Worm (Caenorhabditis elegans) whole organism, L4 larva: ENCODE measurements around the gene marc-2.

Experiments
- F37D6.2 ChIP-seq: sonication (generic microtip); optimal IDR thresholded peaks from 2 replicates; lab custom pipeline; 2016; ENCODE audit warnings: mild to moderate bottlenecking, missing genetic modification characterization, missing compliant biosample characterization
- T20F7.1 ChIP-seq: fragments of 200-800 bp; sonication (Bioruptor generic); optimal IDR thresholded peaks from 2 replicates; lab custom pipeline; 2018; ENCODE audit warnings: mild to moderate bottlenecking, missing genetic modification characterization, missing compliant biosample characterization
- Y5F2A.4 ChIP-seq: fragments of 200-800 bp; sonication (Bioruptor generic); optimal IDR thresholded peaks from 2 replicates; lab custom pipeline; 2018; ENCODE audit warnings: mild to moderate bottlenecking, missing genetic modification characterization, missing compliant biosample characterization
- aha-1 ChIP-seq: fragments of 150-350 bp; peaks from one replicate; lab custom pipeline; 2014; ENCODE audit warnings: missing biosample characterization, missing genetic modification characterization
- ama-1 ChIP-seq: fragments of 150-350 bp; optimal IDR thresholded peaks from 2 replicates; lab custom pipeline; 2014; ENCODE audit warnings: inconsistent platforms, mixed read lengths
- arid-1 ChIP-seq: fragments of 200-800 bp; sonication (Bioruptor generic); conservative IDR thresholded peaks from 2 replicates; pipeline ENCODE4 v1.3.6; 2022; ENCODE audit warnings: missing genetic modification reagents, missing genetic modification characterization, missing compliant biosample characterization
- ceh-20 ChIP-seq: fragments of 200-800 bp; sonication (Bioruptor generic); IDR thresholded peaks from 2 replicates; pipeline ENCODE4 v1.3.6; 2022; ENCODE audit warnings: missing genetic modification reagents, missing genetic modification characterization, missing compliant biosample characterization
- ces-1 ChIP-seq: fragments of 150-350 bp; sonication (generic microtip); optimal IDR thresholded peaks from 4 replicates; lab custom pipeline; 2014; ENCODE audit warnings: missing biosample characterization, missing genetic modification reagents, missing genetic modification characterization
- daf-19 ChIP-seq: fragments of 200-800 bp; sonication (Bioruptor generic); conservative IDR thresholded peaks from 2 replicates; pipeline ENCODE4 v1.3.6; 2022; ENCODE audit warnings: missing genetic modification characterization, missing compliant biosample characterization
- daf-8 ChIP-seq: fragments of 200-800 bp; sonication (Bioruptor generic); IDR thresholded peaks from 2 replicates; pipeline ENCODE4 v1.3.6; 2022; ENCODE audit warnings: missing genetic modification characterization, missing compliant biosample characterization
- dmd-6 ChIP-seq: fragments of 200-800 bp; sonication (Bioruptor generic); IDR thresholded peaks from 2 replicates; pipeline ENCODE4 v1.3.6; 2022; ENCODE audit warnings: missing genetic modification reagents, missing genetic modification characterization, missing compliant biosample characterization
- fkh-10 ChIP-seq: fragments of 150-350 bp; optimal IDR thresholded peaks from 2 replicates; lab custom pipeline; 2014; ENCODE audit warnings: missing biosample characterization, missing genetic modification reagents, missing genetic modification characterization
- fos-1 ChIP-seq: fragments of 150-350 bp; optimal IDR thresholded peaks from 2 replicates; lab custom pipeline; 2014; ENCODE audit warnings: missing biosample characterization, missing genetic modification characterization
- gei-8 ChIP-seq: fragments of 200-800 bp; sonication (Bioruptor generic); optimal IDR thresholded peaks from 2 replicates; lab custom pipeline; 2018; ENCODE audit warnings: mild to moderate bottlenecking, missing genetic modification characterization, missing compliant biosample characterization
- hlh-11 ChIP-seq: fragments of 200-800 bp; sonication (Bioruptor generic); optimal IDR thresholded peaks from 2 replicates; lab custom pipeline; 2018; ENCODE audit warnings: mild to moderate bottlenecking, missing genetic modification characterization, missing compliant biosample characterization
- hlh-30 ChIP-seq: sonication (generic microtip); optimal IDR thresholded peaks from 2 replicates; lab custom pipeline; 2017; ENCODE audit warnings: antibody characterized with exemption, mild to moderate bottlenecking, missing genetic modification characterization, missing compliant biosample characterization; ENCODE audit not compliant: insufficient read depth
- hmg-1.1 ChIP-seq: fragments of 200-800 bp; sonication (Bioruptor generic); IDR thresholded peaks from 2 replicates; pipeline ENCODE4 v1.3.6; 2022; ENCODE audit warnings: missing genetic modification reagents, missing genetic modification characterization, missing compliant biosample characterization
- lin-15B ChIP-seq: fragments of 150-350 bp; sonication (generic microtip); optimal IDR thresholded peaks from 3 replicates; lab custom pipeline; 2014; ENCODE audit warnings: missing biosample characterization, missing genetic modification characterization
- lin-38 ChIP-seq: fragments of 200-800 bp; sonication (Bioruptor generic); IDR thresholded peaks from 2 replicates; pipeline ENCODE4 v1.3.6; 2022; ENCODE audit warnings: missing genetic modification reagents, missing genetic modification characterization, missing compliant biosample characterization
- lin-39 ChIP-seq: fragments of 150-350 bp; optimal IDR thresholded peaks from 2 replicates; lab custom pipeline; 2014; ENCODE audit warnings: missing biosample characterization, missing genetic modification reagents, missing genetic modification characterization
- lir-3 ChIP-seq: sonication (generic microtip); optimal IDR thresholded peaks from 2 replicates; lab custom pipeline; 2016; ENCODE audit warnings: mild to moderate bottlenecking, missing genetic modification characterization, missing compliant biosample characterization
- madf-9 ChIP-seq: fragments of 200-800 bp; sonication (Bioruptor generic); conservative IDR thresholded peaks from 2 replicates; pipeline ENCODE4 v1.3.6; 2022; ENCODE audit warnings: missing genetic modification reagents, missing genetic modification characterization, missing compliant biosample characterization
- mxl-2 ChIP-seq: fragments of 200-800 bp; sonication (Bioruptor generic); conservative IDR thresholded peaks from 2 replicates; pipeline ENCODE4 v1.3.6; 2022; ENCODE audit warnings: missing genetic modification reagents, missing genetic modification characterization, missing compliant biosample characterization
- nhr-102 ChIP-seq: sonication (generic microtip); optimal IDR thresholded peaks from 2 replicates; lab custom pipeline; 2016; ENCODE audit warnings: mild to moderate bottlenecking, missing genetic modification characterization, moderate library complexity, missing compliant biosample characterization
- nhr-237 ChIP-seq: sonication (generic microtip); optimal IDR thresholded peaks from 2 replicates; lab custom pipeline; 2017; ENCODE audit warnings: missing biosample characterization, missing genetic modification characterization
- nhr-28 ChIP-seq: fragments of 150-350 bp; optimal IDR thresholded peaks from 2 replicates; lab custom pipeline; 2014; ENCODE audit warnings: missing biosample characterization, missing genetic modification characterization
- php-3 ChIP-seq: fragments of 200-800 bp; sonication (Bioruptor generic); IDR thresholded peaks from 2 replicates; pipeline ENCODE4 v1.3.6; 2022; ENCODE audit warnings: missing genetic modification reagents, missing genetic modification characterization, missing compliant biosample characterization
- pqm-1 ChIP-seq: sonication (generic microtip); optimal IDR thresholded peaks from 2 replicates; lab custom pipeline; 2017; ENCODE audit warnings: missing biosample characterization, missing genetic modification characterization
- saeg-2 ChIP-seq: fragments of 200-800 bp; sonication (Bioruptor generic); IDR thresholded peaks from 2 replicates; pipeline ENCODE4 v1.3.6; 2022; ENCODE audit warnings: missing genetic modification reagents, missing genetic modification characterization, missing compliant biosample characterization
- set-16 ChIP-seq: fragments of 200-800 bp; sonication (Bioruptor generic); IDR thresholded peaks from 2 replicates; pipeline ENCODE4 v1.3.6; 2022; ENCODE audit warnings: missing genetic modification reagents, missing genetic modification characterization, missing compliant biosample characterization
- spr-3 ChIP-seq: fragments of 200-800 bp; sonication (Bioruptor generic); optimal IDR thresholded peaks from 2 replicates; lab custom pipeline; 2018; ENCODE audit warnings: mild to moderate bottlenecking, missing genetic modification characterization, missing compliant biosample characterization
- tag-97 ChIP-seq: fragments of 200-800 bp; sonication (Bioruptor generic); IDR thresholded peaks from 2 replicates; pipeline ENCODE4 v1.3.6; 2022; ENCODE audit warnings: missing genetic modification characterization, missing compliant biosample characterization
- unc-39 ChIP-seq: sonication (generic microtip); optimal IDR thresholded peaks from 2 replicates; lab custom pipeline; 2017; ENCODE audit warnings: missing biosample characterization, missing genetic modification characterization
- ztf-7 ChIP-seq: fragments of 150-350 bp; optimal IDR thresholded peaks from 2 replicates; lab custom pipeline; 2014; ENCODE audit warnings: missing biosample characterization, missing genetic modification characterization

marc-2 gene

DNA sequence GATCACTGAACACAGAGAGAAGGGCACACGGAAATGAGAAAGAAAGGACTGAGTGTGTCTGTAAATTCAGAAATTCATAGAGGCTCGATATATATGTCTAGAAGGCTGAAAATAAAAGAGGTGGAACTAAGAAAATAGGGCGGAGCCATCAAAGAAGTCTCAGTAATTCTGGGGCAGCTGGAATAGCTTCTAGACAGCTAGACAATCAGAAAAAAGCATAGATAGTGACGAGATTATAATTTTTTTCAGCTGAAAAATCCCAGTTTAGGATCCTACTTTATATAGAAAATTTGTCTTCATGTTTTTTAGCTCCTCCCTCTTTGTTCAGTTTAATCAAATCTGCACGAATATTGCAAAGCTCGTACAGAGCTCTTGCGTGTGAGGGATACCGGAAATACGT is 4.2 kb upstream of the marc-2 start, which contains the start of gene D2089.3:
Gene D2089.3, minus strand, starts transcription at position 101 of the 400 bp plus-strand sequence.
- TF ChIP-seq spr-3 (no peak), aha-1 (tag; lab: Kevin White, UChicago) (peak; percentile 66)

DNA sequence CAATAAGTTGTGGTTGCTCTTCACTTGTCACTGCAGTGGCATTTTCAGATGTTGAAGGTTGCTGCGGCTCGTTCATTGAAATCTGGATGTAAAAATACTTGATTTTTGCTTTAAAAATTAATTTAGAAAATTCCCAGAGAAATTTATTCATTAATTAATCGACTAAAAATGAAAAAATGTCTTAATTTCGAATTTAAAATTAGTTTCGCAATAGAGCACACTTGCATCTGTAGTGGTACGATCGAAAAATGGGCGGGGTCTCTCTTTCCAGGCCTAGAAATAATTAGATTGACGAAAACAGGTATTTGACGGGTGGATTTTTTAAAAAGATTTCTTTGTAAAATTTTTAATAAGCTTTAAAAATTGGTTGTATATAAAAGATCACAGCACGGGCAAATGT is 1.9 kb upstream of the marc-2 start, which contains the start of gene D2089.8:
Gene D2089.8, minus strand, starts transcription at position 84 of the 400 bp plus-strand sequence.
- TF ChIP-seq lin-38 (GFP tag; lab: Robert Waterston, UW) (peak; percentile 88), hmg-1.1 (no peak)
- TF ChIP-seq, all 104 proteins: peak for 1

DNA sequence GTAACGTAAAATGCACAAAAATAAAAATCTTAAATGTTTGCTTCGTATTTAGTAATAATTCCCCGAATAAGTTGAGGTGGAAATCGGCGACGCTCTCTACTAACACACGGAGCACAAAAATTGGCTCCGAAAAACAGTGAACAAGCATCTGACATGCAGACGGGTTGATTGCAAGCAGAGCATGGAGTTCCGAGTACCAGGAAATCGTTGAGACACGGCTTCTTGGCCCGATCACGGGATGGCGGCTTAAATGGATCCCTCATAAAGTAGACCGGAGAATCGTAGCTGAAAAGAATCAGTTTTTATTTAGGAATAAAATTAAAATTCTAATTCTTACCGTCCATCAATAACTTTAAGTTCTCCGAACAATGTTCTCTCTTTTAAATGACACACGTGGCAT is 1.5 kb upstream of the marc-2 start:
- no peak for TF ChIP-seq saeg-2 (GFP tag; lab: Robert Waterston, UW)
- TF ChIP-seq dmd-6 (GFP tag; lab: Robert Waterston, UW), result no peak
- TF ChIP-seq unc-39, result no peak
- no peak for TF ChIP-seq daf-8
- no peak for TF ChIP-seq tag-97 (GFP tag; lab: Robert Waterston, UW)
- peak; percentile 86 for TF ChIP-seq aha-1 (tag; lab: Kevin White, UChicago)
- TF ChIP-seq ceh-20 (GFP tag; lab: Robert Waterston, UW), result no peak
- TF ChIP-seq, all 104 proteins: peak for 1

DNA sequence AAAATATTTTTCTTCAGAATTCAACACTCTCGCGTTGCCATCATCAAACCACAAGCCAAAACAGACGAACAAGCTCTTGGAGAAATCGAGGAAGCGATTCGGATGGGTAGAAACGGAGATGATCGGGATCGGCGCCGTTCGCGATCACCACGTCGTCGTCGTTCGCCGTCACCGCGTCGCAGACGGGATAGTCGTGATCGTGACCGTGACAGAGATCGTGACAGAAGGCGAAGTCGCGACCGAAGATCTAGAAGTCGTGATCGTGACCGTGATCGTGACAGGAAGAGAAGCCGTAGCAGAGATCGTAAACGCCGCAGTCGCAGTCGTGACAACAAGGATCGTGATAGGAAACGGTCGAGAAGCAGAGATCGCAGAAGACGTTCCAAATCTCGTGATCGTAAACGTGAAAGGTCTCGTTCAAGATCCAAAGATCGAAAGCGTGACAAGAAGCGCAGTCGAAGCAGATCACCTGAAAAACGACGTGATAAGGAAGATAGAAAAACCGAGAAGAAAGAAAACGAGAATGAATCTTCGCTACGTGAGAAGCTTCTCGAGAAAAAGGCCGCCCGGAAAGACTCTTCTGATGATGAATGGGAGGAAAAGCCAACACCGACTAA is 764 bp upstream of the marc-2 start:
- TF ChIP-seq pqm-1 (tag; lab: Kevin White, UChicago) (no peak), fos-1 (tag; lab: Kevin White, UChicago) (no peak), php-3 (no peak), mxl-2 (no peak), arid-1 (GFP tag; lab: Robert Waterston, UW) (no peak), hlh-11 (tag; lab: Kevin White, UChicago) (peak; percentile 53), nhr-237 (tag; lab: Kevin White, UChicago) (no peak), hlh-30 (tag; lab: Kevin White, UChicago) (peak; percentile 68), madf-9 (GFP tag; lab: Robert Waterston, UW) (no peak), hmg-1.1 (no peak), daf-19 (GFP tag; lab: Robert Waterston, UW) (no peak), lir-3 (tag; lab: Kevin White, UChicago) (no peak), lin-39 (no peak), nhr-28 (tag; lab: Kevin White, UChicago) (peak; percentile 1), nhr-102 (tag; lab: Kevin White, UChicago) (no peak), ztf-7 (tag; lab: Kevin White, UChicago) (no peak), ces-1 (GFP tag; lab: Kevin White, UChicago) (no peak), ama-1 (lab: Kevin White, UChicago) (no peak), F37D6.2 (tag; lab: Kevin White, UChicago) (no peak), Y5F2A.4 (no peak), gei-8 (GFP tag; lab: Kevin White, UChicago) (no peak), fkh-10 (no peak), lin-15B (no peak), set-16 (peak; percentile 56)

DNA sequence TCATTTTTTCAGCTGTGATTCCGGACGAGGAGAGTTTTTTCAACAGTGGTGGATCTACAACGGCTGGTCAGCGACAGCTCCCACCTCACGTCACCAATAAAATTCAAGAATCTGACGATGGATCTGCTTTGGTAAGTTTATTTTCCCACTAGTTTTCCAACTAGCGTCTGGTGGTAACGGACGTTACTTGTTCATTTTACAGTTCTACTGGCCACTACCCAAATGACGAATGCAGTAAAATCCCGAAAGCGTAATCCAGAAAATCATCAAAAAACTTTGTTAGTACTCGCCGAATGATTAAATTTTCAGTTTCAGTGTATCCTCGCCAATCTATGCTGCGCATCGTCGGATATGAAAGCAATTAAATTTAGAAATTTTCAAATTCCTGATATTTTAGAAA is 1.2 kb downstream of the marc-2 start:
- TF ChIP-seq aha-1 (tag; lab: Kevin White, UChicago), result peak; percentile 59
- TF ChIP-seq T20F7.1 (GFP tag; lab: Kevin White, UChicago), result no peak
- no peak for TF ChIP-seq lin-38 (GFP tag; lab: Robert Waterston, UW)
- TF ChIP-seq, all 104 proteins: peak for 1
